Fruit fly (Drosophila melanogaster) whole organism, prepupa: ENCODE data around the gene CG42828.

Experiments used
- Blimp-1 ChIP-seq: fragments of 200-800 bp; sonication (Bioruptor generic); optimal IDR thresholded peaks from 3 replicates; lab custom pipeline; 2017; ENCODE audit warnings: missing biosample characterization, missing genetic modification characterization, mild to moderate bottlenecking, moderate library complexity, missing genetic modification reagents
- CG10631 ChIP-seq: fragments of 200-800 bp; sonication (Bioruptor generic); optimal IDR thresholded peaks from 2 replicates; lab custom pipeline; 2016; ENCODE audit warnings: missing biosample characterization, missing genetic modification characterization
- CG10669 ChIP-seq: fragments of 200-800 bp; sonication (Bioruptor generic); optimal IDR thresholded peaks from 3 replicates; lab custom pipeline; 2018; ENCODE audit warnings: missing biosample characterization, mild to moderate bottlenecking, missing genetic modification characterization, moderate library complexity
- CG11294 ChIP-seq: fragments of 200-800 bp; sonication (Bioruptor generic); IDR thresholded peaks from 2 replicates; pipeline ENCODE4 v1.3.6; 2022; ENCODE audit warnings: missing biosample characterization, missing genetic modification characterization
- CG11762 ChIP-seq: fragments of 200-800 bp; sonication (Bioruptor generic); optimal IDR thresholded peaks from 3 replicates; lab custom pipeline; 2016; ENCODE audit warnings: missing biosample characterization, missing genetic modification characterization; ENCODE audit not compliant: insufficient read depth
- CG11902 ChIP-seq: fragments of 200-800 bp; sonication (Bioruptor generic); optimal IDR thresholded peaks from 3 replicates; lab custom pipeline; 2016; ENCODE audit warnings: missing biosample characterization, missing genetic modification characterization
- CG15336 ChIP-seq: fragments of 200-800 bp; sonication (Bioruptor generic); IDR thresholded peaks from 2 replicates; pipeline ENCODE4 v1.3.6; 2022; ENCODE audit warnings: missing biosample characterization, missing genetic modification characterization
- CG1621 ChIP-seq: fragments of 200-800 bp; sonication (Bioruptor generic); optimal IDR thresholded peaks from 3 replicates; lab custom pipeline; 2018; ENCODE audit warnings: missing biosample characterization, mild to moderate bottlenecking, missing genetic modification characterization
- CG16779 ChIP-seq: fragments of 200-800 bp; sonication (Bioruptor generic); optimal IDR thresholded peaks from 3 replicates; lab custom pipeline; 2017; ENCODE audit warnings: missing biosample characterization, mild to moderate bottlenecking, missing genetic modification characterization
- CG3032 ChIP-seq: fragments of 200-800 bp; optimal IDR thresholded peaks from 2 replicates; lab custom pipeline; 2019; ENCODE audit warnings: missing biosample characterization, mild to moderate bottlenecking, missing genetic modification characterization, moderate library complexity
- CG31627 ChIP-seq: fragments of 200-800 bp; sonication (Bioruptor generic); optimal IDR thresholded peaks from 3 replicates; lab custom pipeline; 2016; ENCODE audit warnings: missing biosample characterization, missing genetic modification characterization
- CG32006 ChIP-seq: fragments of 200-800 bp; sonication (Bioruptor generic); optimal IDR thresholded peaks from 3 replicates; lab custom pipeline; 2017; ENCODE audit warnings: missing biosample characterization, mild to moderate bottlenecking, missing genetic modification characterization
- CG34406 ChIP-seq: fragments of 200-800 bp; sonication (Bioruptor generic); optimal IDR thresholded peaks from 3 replicates; lab custom pipeline; 2016; ENCODE audit warnings: missing biosample characterization, missing genetic modification characterization
- CG3919 ChIP-seq: fragments of 200-800 bp; sonication (Bioruptor generic); optimal IDR thresholded peaks from 3 replicates; lab custom pipeline; 2016; ENCODE audit warnings: missing biosample characterization, missing genetic modification characterization
- CG4318 ChIP-seq: fragments of 200-800 bp; sonication (Bioruptor generic); optimal IDR thresholded peaks from 3 replicates; lab custom pipeline; 2017; ENCODE audit warnings: missing biosample characterization, mild to moderate bottlenecking, missing genetic modification characterization
- CG6163 ChIP-seq: fragments of 200-800 bp; sonication (Bioruptor generic); IDR thresholded peaks from 3 replicates; pipeline ENCODE4 v1.3.6; 2022; ENCODE audit warnings: missing biosample characterization, missing genetic modification characterization
- CG6276 ChIP-seq: fragments of 200-800 bp; sonication (Bioruptor generic); optimal IDR thresholded peaks from 2 replicates; lab custom pipeline; 2017; ENCODE audit warnings: missing biosample characterization, mild to moderate bottlenecking, missing genetic modification characterization
- CG6792 ChIP-seq: fragments of 200-800 bp; sonication (Bioruptor generic); optimal IDR thresholded peaks from 3 replicates; lab custom pipeline; 2016; ENCODE audit warnings: missing biosample characterization, missing genetic modification characterization
- CG6854 ChIP-seq: fragments of 200-800 bp; sonication (Bioruptor generic); optimal IDR thresholded peaks from 2 replicates; lab custom pipeline; 2017; ENCODE audit warnings: missing biosample characterization, mild to moderate bottlenecking, missing genetic modification characterization
- CG7368 ChIP-seq: fragments of 200-800 bp; sonication (Bioruptor generic); optimal IDR thresholded peaks from 3 replicates; lab custom pipeline; 2016; ENCODE audit warnings: missing biosample characterization, missing genetic modification characterization
- CG8119 ChIP-seq: fragments of 200-800 bp; sonication (Bioruptor generic); IDR thresholded peaks from 3 replicates; pipeline ENCODE4 v1.3.6; 2022; ENCODE audit warnings: missing biosample characterization, missing genetic modification characterization
- CG8319 ChIP-seq: fragments of 200-800 bp; sonication (Bioruptor generic); optimal IDR thresholded peaks from 3 replicates; lab custom pipeline; 2016; ENCODE audit warnings: missing biosample characterization, missing genetic modification characterization
- CG9139 ChIP-seq: fragments of 200-800 bp; sonication (Bioruptor generic); optimal IDR thresholded peaks from 3 replicates; lab custom pipeline; 2017; ENCODE audit warnings: missing biosample characterization, mild to moderate bottlenecking, missing genetic modification characterization
- Eip75B ChIP-seq: fragments of 200-800 bp; sonication (Bioruptor generic); optimal IDR thresholded peaks from 3 replicates; lab custom pipeline; 2016; ENCODE audit warnings: missing biosample characterization, missing genetic modification characterization
- Eip78C ChIP-seq: fragments of 200-800 bp; sonication (Bioruptor generic); peaks from one replicate; lab custom pipeline; 2016; ENCODE audit warnings: missing biosample characterization, missing genetic modification characterization
- Eip93F ChIP-seq: fragments of 200-800 bp; sonication (Bioruptor generic); optimal IDR thresholded peaks from 2 replicates; lab custom pipeline; 2016; ENCODE audit warnings: missing biosample characterization, mild to moderate bottlenecking, missing genetic modification characterization
- Ets21C ChIP-seq: fragments of 200-800 bp; sonication (Bioruptor generic); optimal IDR thresholded peaks from 3 replicates; lab custom pipeline; 2016; ENCODE audit warnings: missing biosample characterization, missing genetic modification characterization
- Ets96B ChIP-seq: fragments of 200-800 bp; optimal IDR thresholded peaks from 2 replicates; lab custom pipeline; 2019; ENCODE audit warnings: missing biosample characterization, mild to moderate bottlenecking, missing genetic modification characterization, moderate library complexity
- Gug ChIP-seq: fragments of 200-800 bp; sonication (Bioruptor generic); IDR thresholded peaks from 2 replicates; pipeline ENCODE4 v1.3.6; 2022; ENCODE audit warnings: missing biosample characterization, missing genetic modification characterization
- Hr38 ChIP-seq: sonication (Bioruptor generic); optimal IDR thresholded peaks from 2 replicates; lab custom pipeline; 2016; ENCODE audit warnings: missing biosample characterization, missing genetic modification characterization
- Hr39 ChIP-seq: fragments of 200-800 bp; sonication (Bioruptor generic); optimal IDR thresholded peaks from 2 replicates; lab custom pipeline; 2016; ENCODE audit warnings: missing biosample characterization, missing genetic modification characterization
- Hr4 ChIP-seq: fragments of 200-800 bp; sonication (Bioruptor generic); optimal IDR thresholded peaks from 3 replicates; lab custom pipeline; 2016; ENCODE audit warnings: missing biosample characterization, missing genetic modification characterization
- Met ChIP-seq: fragments of 200-800 bp; sonication (Bioruptor generic); optimal IDR thresholded peaks from 3 replicates; lab custom pipeline; 2016; ENCODE audit warnings: missing biosample characterization, missing genetic modification characterization
- OdsH ChIP-seq: fragments of 200-800 bp; sonication (Bioruptor generic); optimal IDR thresholded peaks from 3 replicates; lab custom pipeline; 2016; ENCODE audit warnings: missing biosample characterization, missing genetic modification characterization
- Sox102F ChIP-seq: fragments of 200-800 bp; sonication (Bioruptor generic); optimal IDR thresholded peaks from 2 replicates; lab custom pipeline; 2016; ENCODE audit warnings: missing biosample characterization, mild to moderate bottlenecking, missing genetic modification characterization
- Sox14 ChIP-seq: fragments of 200-800 bp; sonication (Bioruptor generic); optimal IDR thresholded peaks from 3 replicates; lab custom pipeline; 2016; ENCODE audit warnings: missing biosample characterization, missing genetic modification characterization
- Sox15 ChIP-seq: fragments of 200-800 bp; sonication (Bioruptor generic); optimal IDR thresholded peaks from 3 replicates; lab custom pipeline; 2016; ENCODE audit warnings: missing biosample characterization, missing genetic modification characterization
- achi ChIP-seq: fragments of 200-800 bp; sonication (Bioruptor generic); optimal IDR thresholded peaks from 3 replicates; lab custom pipeline; 2016; ENCODE audit warnings: missing biosample characterization, missing genetic modification characterization
- cyc ChIP-seq: fragments of 200-800 bp; sonication (Bioruptor generic); optimal IDR thresholded peaks from 3 replicates; lab custom pipeline; 2016; ENCODE audit warnings: missing biosample characterization, missing genetic modification characterization
- dac ChIP-seq: fragments of 200-800 bp; sonication (Bioruptor generic); optimal IDR thresholded peaks from 2 replicates; lab custom pipeline; 2017; ENCODE audit warnings: missing biosample characterization, mild to moderate bottlenecking, missing genetic modification characterization
- dsx ChIP-seq: fragments of 200-800 bp; optimal IDR thresholded peaks from 3 replicates; lab custom pipeline; 2019; ENCODE audit warnings: missing biosample characterization, mild to moderate bottlenecking, missing genetic modification characterization, moderate library complexity; ENCODE audit not compliant: poor library complexity, severe bottlenecking
- eg ChIP-seq: fragments of 200-800 bp; sonication (Bioruptor generic); IDR thresholded peaks from 3 replicates; pipeline ENCODE4 v1.3.6; 2022; ENCODE audit warnings: missing biosample characterization, missing genetic modification characterization
- fd85E ChIP-seq: fragments of 200-800 bp; sonication (Bioruptor generic); optimal IDR thresholded peaks from 3 replicates; lab custom pipeline; 2016; ENCODE audit warnings: missing biosample characterization, missing genetic modification characterization
- fkh ChIP-seq: fragments of 200-800 bp; sonication (Bioruptor generic); optimal IDR thresholded peaks from 3 replicates; lab custom pipeline; 2017; ENCODE audit warnings: missing biosample characterization, mild to moderate bottlenecking, missing genetic modification characterization, moderate library complexity
- lz ChIP-seq: fragments of 200-800 bp; sonication (Bioruptor generic); optimal IDR thresholded peaks from 3 replicates; lab custom pipeline; 2016; ENCODE audit warnings: missing biosample characterization, missing genetic modification characterization
- pdm3 ChIP-seq: fragments of 200-800 bp; sonication (Bioruptor generic); optimal IDR thresholded peaks from 3 replicates; lab custom pipeline; 2016; ENCODE audit warnings: missing biosample characterization, missing genetic modification characterization
- salr ChIP-seq, 2 experiments: fragments of 200-800 bp; sonication (Bioruptor generic); optimal IDR thresholded peaks; 3 replicates each; lab custom pipeline; 2016 to 2018; ENCODE audit warnings: missing biosample characterization in 2 of 2, missing genetic modification characterization in 2 of 2, mild to moderate bottlenecking in 1 of 2
- spab ChIP-seq: fragments of 200-800 bp; sonication (Bioruptor generic); optimal IDR thresholded peaks from 2 replicates; lab custom pipeline; 2017; ENCODE audit warnings: missing biosample characterization, mild to moderate bottlenecking, missing genetic modification characterization, missing genetic modification reagents
- svp ChIP-seq: fragments of 200-800 bp; sonication (Bioruptor generic); peaks from one replicate; lab custom pipeline; 2016; ENCODE audit warnings: missing biosample characterization, missing genetic modification characterization
- topi ChIP-seq: fragments of 200-800 bp; sonication (Bioruptor generic); optimal IDR thresholded peaks from 3 replicates; lab custom pipeline; 2016; ENCODE audit warnings: missing biosample characterization, missing genetic modification characterization
- vri ChIP-seq: fragments of 200-800 bp; sonication (Bioruptor generic); optimal IDR thresholded peaks from 3 replicates; lab custom pipeline; 2016; ENCODE audit warnings: missing biosample characterization, mild to moderate bottlenecking, missing genetic modification characterization

The CG42828 gene

dm6 chr3R:23416579-23416978 lies 43.1 kb downstream of the CG42828 start (continued):
- TF ChIP-seq Blimp-1 (no peak), fd85E (GFP tag; lab: Kevin White, UChicago) (no peak), Sox14 (peak; percentile 9), CG6792 (peak; percentile 18), Hr4 (GFP tag; lab: Kevin White, UChicago) (peak; percentile 89), CG32006 (GFP tag; lab: Kevin White, UChicago) (peak; percentile 83), CG6163 (GFP tag; lab: Robert Waterston, UW) (peak; percentile 62), CG3919 (GFP tag; lab: Kevin White, UChicago) (peak; percentile 42), CG4318 (peak; percentile 71), lz (GFP tag; lab: Kevin White, UChicago) (peak; percentile 48), vri (GFP tag; lab: Kevin White, UChicago) (no peak), CG16779 (no peak), CG10631 (GFP tag; lab: Kevin White, UChicago) (peak; percentile 20), spab (no peak), CG9139 (GFP tag; lab: Kevin White, UChicago) (no peak), achi (GFP tag; lab: Kevin White, UChicago) (peak; percentile 47), eg (peak; percentile 78), dsx (no peak), Eip78C (GFP tag; lab: Kevin White, UChicago) (peak; percentile 79), Hr38 (GFP tag; lab: Kevin White, UChicago) (no peak), topi (peak; percentile 45), CG1621 (tag; lab: Kevin White, UChicago) (no peak), Hr39 (GFP tag; lab: Kevin White, UChicago) (peak; percentile 46), CG8319 (GFP tag; lab: Kevin White, UChicago) (no peak), OdsH (peak; percentile 55), CG7368 (GFP tag; lab: Kevin White, UChicago) (no peak), Sox102F (peak; percentile 8), CG34406 (no peak), Ets96B (tag; lab: Kevin White, UChicago) (no peak), CG11902 (GFP tag; lab: Kevin White, UChicago) (no peak), CG6276 (peak; percentile 80), Ets21C (GFP tag; lab: Kevin White, UChicago) (peak; percentile 13), pdm3 (GFP tag; lab: Kevin White, UChicago) (peak; percentile 48), CG15336 (GFP tag; lab: Robert Waterston, UW) (peak; percentile 84), Eip75B (peak; percentile 11), CG8119 (GFP tag; lab: Robert Waterston, UW) (peak; percentile 82), CG6854 (no peak), CG3032 (tag; lab: Kevin White, UChicago) (no peak), cyc (peak; percentile 28), fkh (no peak), Sox15 (GFP tag; lab: Kevin White, UChicago) (no peak), salr (GFP tag; optimal IDR thresholded peaks at IDR 0.05; lab: Kevin White, UChicago) (no peak)

DNA sequence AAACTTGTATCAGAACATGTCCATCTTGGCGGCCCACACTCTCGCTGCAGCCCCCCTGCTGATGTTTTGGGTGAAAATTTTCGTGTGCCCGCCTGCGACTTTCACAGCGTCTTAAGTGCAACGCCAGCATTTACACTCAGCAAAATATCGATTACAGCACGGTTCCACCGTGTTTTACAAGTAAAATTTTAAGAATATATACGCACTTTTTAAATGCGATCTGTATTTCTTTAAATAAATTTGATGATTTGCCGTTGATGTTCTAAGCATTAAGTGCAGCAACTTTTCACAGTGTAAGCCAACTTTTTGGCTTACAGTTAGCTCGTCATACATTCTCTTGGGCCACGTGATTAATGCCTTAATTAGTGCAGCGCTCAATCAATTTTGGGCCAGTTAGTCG lies 44.1 kb downstream of the CG42828 start:
- TF ChIP-seq Ets96B (tag; lab: Kevin White, UChicago) (no peak), lz (GFP tag; lab: Kevin White, UChicago) (no peak), dac (GFP tag; lab: Kevin White, UChicago) (no peak), CG31627 (GFP tag; lab: Kevin White, UChicago) (peak; percentile 63), Met (GFP tag; lab: Kevin White, UChicago) (peak; percentile 61), Sox14 (peak; percentile 12), CG3919 (GFP tag; lab: Kevin White, UChicago) (peak; percentile 30), CG1621 (tag; lab: Kevin White, UChicago) (no peak), CG10631 (GFP tag; lab: Kevin White, UChicago) (no peak), CG10669 (no peak), CG11762 (no peak), OdsH (peak; percentile 46), CG32006 (GFP tag; lab: Kevin White, UChicago) (peak; percentile 76), vri (GFP tag; lab: Kevin White, UChicago) (no peak), CG11294 (no peak), Eip93F (GFP tag; lab: Kevin White, UChicago) (no peak), svp (GFP tag; lab: Kevin White, UChicago) (peak; percentile 69), CG6854 (no peak), Gug (GFP tag; lab: Robert Waterston, UW) (no peak), cyc (peak; percentile 46), Sox102F (peak; percentile 50), Eip75B (no peak), Hr4 (GFP tag; lab: Kevin White, UChicago) (peak; percentile 66), topi (peak; percentile 38), achi (GFP tag; lab: Kevin White, UChicago) (peak; percentile 10), CG6792 (no peak)
